Fruit fly (Drosophila melanogaster) whole organism, embryonic: ENCODE measurements around the gene Cp110.

Experiments
- CG1832 ChIP-seq: fragments of 200-800 bp; sonication (Bioruptor generic); optimal IDR thresholded peaks from 2 replicates; lab custom pipeline; 2017; ENCODE audit warnings: missing biosample characterization, mild to moderate bottlenecking, missing genetic modification characterization, inconsistent platforms
- CG4328 ChIP-seq: fragments of 200-800 bp; sonication (Bioruptor generic); optimal IDR thresholded peaks from 3 replicates; lab custom pipeline; 2017; ENCODE audit warnings: missing biosample characterization, missing genetic modification reagents, missing genetic modification characterization
- bab2 ChIP-seq: fragments of 200-800 bp; sonication (Bioruptor generic); optimal IDR thresholded peaks from 2 replicates; lab custom pipeline; 2016; ENCODE audit warnings: missing biosample characterization, missing genetic modification characterization
- bigmax ChIP-seq: fragments of 200-800 bp; sonication (Bioruptor generic); optimal IDR thresholded peaks from 2 replicates; lab custom pipeline; 2018; ENCODE audit warnings: missing biosample characterization, mild to moderate bottlenecking, missing genetic modification characterization

dm6 chrX:22527210-22527609, 45.3 kb downstream of the Cp110 start:
- no peak for TF ChIP-seq bigmax (GFP tag; lab: Kevin White, UChicago)
- no peak for TF ChIP-seq CG1832 (GFP tag; lab: Kevin White, UChicago)
- TF ChIP-seq CG4328 = no peak
- TF ChIP-seq bab2 (GFP tag; lab: Kevin White, UChicago) = no peak
